Fruit fly (Drosophila melanogaster) whole organism, prepupa: ENCODE results near the gene Alg10.

ENCODE experiments used
- CG6854 ChIP-seq: fragments of 200-800 bp; sonication (Bioruptor generic); optimal IDR thresholded peaks from 2 replicates; lab custom pipeline; 2017; ENCODE audit warnings: missing biosample characterization, mild to moderate bottlenecking, missing genetic modification characterization
- Met ChIP-seq: fragments of 200-800 bp; sonication (Bioruptor generic); optimal IDR thresholded peaks from 3 replicates; lab custom pipeline; 2016; ENCODE audit warnings: missing biosample characterization, missing genetic modification characterization
- OdsH ChIP-seq: fragments of 200-800 bp; sonication (Bioruptor generic); optimal IDR thresholded peaks from 3 replicates; lab custom pipeline; 2016; ENCODE audit warnings: missing biosample characterization, missing genetic modification characterization

DNA sequence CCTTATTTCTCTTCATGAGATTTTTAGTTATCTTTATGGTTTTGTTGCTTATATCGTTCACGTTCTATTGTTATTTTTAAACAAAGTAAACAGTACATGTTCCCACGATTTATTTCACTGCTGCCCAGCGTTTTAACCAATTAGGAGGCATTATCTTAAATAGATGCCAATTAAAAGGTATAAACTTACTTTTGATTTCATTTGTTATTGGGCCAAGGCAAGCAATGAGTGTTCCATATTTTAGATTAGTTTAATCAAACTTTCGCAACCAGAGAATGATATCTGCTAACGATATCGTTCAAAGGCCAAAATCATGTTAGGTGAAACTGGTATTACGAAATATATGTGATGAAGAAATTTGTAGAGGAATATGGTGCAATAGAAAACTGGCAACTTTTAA lies 18.2 kb downstream of the Alg10 start:
- no peak for TF ChIP-seq OdsH (GFP tag; lab: Kevin White, UChicago)
- TF ChIP-seq Met (GFP tag; lab: Kevin White, UChicago), result no peak
- no peak for TF ChIP-seq CG6854 (GFP tag; lab: Kevin White, UChicago)
